Fruit fly (Drosophila melanogaster): ENCODE measurements around the gene CG5199.

Gene CG5199

dm6 chr3L:20441632-20442469, 10.8 kb downstream of the CG5199 start, which contains the start of gene CG5910:
CG5910 (plus strand) TSS chr3L:20442419.
- TF ChIP-seq CG7045 (GFP tag; optimal IDR thresholded peaks at IDR 0.05) (peak; percentile 7), Mnt (GFP tag; optimal IDR thresholded peaks at IDR 0.05) (no peak), CG14711 (tag; optimal IDR thresholded peaks at IDR 0.05) (peak; percentile 18)

- TF ChIP-seq CG7101 (tag; optimal IDR thresholded peaks at IDR 0.05) (no peak), ovo (GFP tag; optimal IDR thresholded peaks at IDR 0.05) (no peak), CG14711 (tag; optimal IDR thresholded peaks at IDR 0.05) (no peak), CG33017 (tag; optimal IDR thresholded peaks at IDR 0.05) (no peak), toe (GFP tag; optimal IDR thresholded peaks at IDR 0.05) (no peak)
These were observed 11.7 kb downstream of the CG5199 start for dm6 chr3L:20440902-20441429.

- TF ChIP-seq CG5204 (GFP tag; optimal IDR thresholded peaks at IDR 0.05) = no peak
- no peak for TF ChIP-seq cnc (optimal IDR thresholded peaks at IDR 0.05)
- TF ChIP-seq CG12768 (GFP tag; optimal IDR thresholded peaks at IDR 0.05) = no peak
- TF ChIP-seq toe (GFP tag; optimal IDR thresholded peaks at IDR 0.05) = no peak
- no peak for TF ChIP-seq CG7045 (GFP tag; optimal IDR thresholded peaks at IDR 0.05)
- no peak for TF ChIP-seq CG14711 (tag; optimal IDR thresholded peaks at IDR 0.05)
- no peak for TF ChIP-seq CG33017 (tag; optimal IDR thresholded peaks at IDR 0.05)
- no peak for TF ChIP-seq cic (GFP tag; optimal IDR thresholded peaks at IDR 0.05)
- TF ChIP-seq Hr96 (GFP tag; optimal IDR thresholded peaks at IDR 0.05) = no peak
- TF ChIP-seq CG1620 (GFP tag; optimal IDR thresholded peaks at IDR 0.05) = no peak
- no peak for TF ChIP-seq Clk (GFP tag; optimal IDR thresholded peaks at IDR 0.05)
- TF ChIP-seq Crg-1 (GFP tag; optimal IDR thresholded peaks at IDR 0.05) = no peak
- TF ChIP-seq ovo (GFP tag; optimal IDR thresholded peaks at IDR 0.05) = no peak
- no peak for TF ChIP-seq CG11617 (GFP tag; optimal IDR thresholded peaks at IDR 0.05)
- TF ChIP-seq pad (GFP tag; optimal IDR thresholded peaks at IDR 0.05) = no peak
These were observed 12.9 kb downstream of the CG5199 start, which contains the start of gene Hpd for dm6 chr3L:20439772-20440171. Hpd (minus strand) TSS chr3L:20439872.

- TF ChIP-seq CG12768 (GFP tag; optimal IDR thresholded peaks at IDR 0.05) (no peak), ovo (GFP tag; optimal IDR thresholded peaks at IDR 0.05) (no peak), Mnt (GFP tag; optimal IDR thresholded peaks at IDR 0.05) (peak; percentile 16)
These were observed 16.6 kb downstream of the CG5199 start, which contains the start of the genes mRpL15 and CtIP for dm6 chr3L:20436069-20436468. mRpL15 (minus strand) TSS chr3L:20436209. CtIP (plus strand) TSS chr3L:20436250.

- TF ChIP-seq bab1 (GFP tag; optimal IDR thresholded peaks at IDR 0.05) (peak; percentile 56), CG33017 (tag; optimal IDR thresholded peaks at IDR 0.05) (no peak), CG11617 (GFP tag; optimal IDR thresholded peaks at IDR 0.05) (peak; percentile 40), cic (GFP tag; optimal IDR thresholded peaks at IDR 0.05) (no peak), Hr96 (GFP tag; optimal IDR thresholded peaks at IDR 0.05) (no peak), ovo (GFP tag; optimal IDR thresholded peaks at IDR 0.05) (no peak), tj (GFP tag; optimal IDR thresholded peaks at IDR 0.05) (peak; percentile 13), CG1620 (GFP tag; optimal IDR thresholded peaks at IDR 0.05) (peak; percentile 12), Crg-1 (GFP tag; optimal IDR thresholded peaks at IDR 0.05) (no peak), pad (GFP tag; optimal IDR thresholded peaks at IDR 0.05) (no peak), toe (GFP tag; optimal IDR thresholded peaks at IDR 0.05) (no peak), Mnt (GFP tag; optimal IDR thresholded peaks at IDR 0.05) (peak; percentile 39), Clk (GFP tag; optimal IDR thresholded peaks at IDR 0.05) (no peak), CG12768 (GFP tag; optimal IDR thresholded peaks at IDR 0.05) (no peak), CG5204 (GFP tag; optimal IDR thresholded peaks at IDR 0.05) (no peak), kay (GFP tag; ENCODE audit: borderline replicate concordance) (no peak), CG14711 (tag; optimal IDR thresholded peaks at IDR 0.05) (peak; percentile 23)
These were observed 20.4 kb downstream of the CG5199 start, which contains the start of the genes Las and Psn for dm6 chr3L:20432297-20432696. Las (minus strand) TSS chr3L:20432361. Psn (plus strand) TSS chr3L:20432468.

dm6 chr3L:20431619-20432018, 21.0 kb downstream of the CG5199 start:
- TF ChIP-seq CG11617 (GFP tag; optimal IDR thresholded peaks at IDR 0.05) (no peak), bab1 (GFP tag; optimal IDR thresholded peaks at IDR 0.05) (no peak), CG12768 (GFP tag; optimal IDR thresholded peaks at IDR 0.05) (no peak), Hr96 (GFP tag; optimal IDR thresholded peaks at IDR 0.05) (no peak), CG14711 (tag; optimal IDR thresholded peaks at IDR 0.05) (no peak), Mnt (GFP tag; optimal IDR thresholded peaks at IDR 0.05) (no peak), toe (GFP tag; optimal IDR thresholded peaks at IDR 0.05) (no peak)

- no peak for TF ChIP-seq CG7101 (tag; optimal IDR thresholded peaks at IDR 0.05)
- TF ChIP-seq bab1 (GFP tag; optimal IDR thresholded peaks at IDR 0.05) = peak; percentile 32
- TF ChIP-seq tj (GFP tag; optimal IDR thresholded peaks at IDR 0.05) = peak; percentile 63
These were observed 22.5 kb downstream of the CG5199 start, which contains the start of gene CG5262 for dm6 chr3L:20430182-20430581. CG5262 (minus strand) TSS chr3L:20430475.
